Worm (Caenorhabditis elegans) whole organism, L2 larva: ENCODE measurements around the gene ZK418.5.

Source experiments
- F13H6.1 ChIP-seq: sonication (generic microtip); optimal IDR thresholded peaks from 2 replicates; lab custom pipeline; 2016; ENCODE audit warnings: missing genetic modification characterization, missing compliant biosample characterization
- R02D3.7 ChIP-seq: fragments of 150-350 bp; optimal IDR thresholded peaks from 2 replicates; lab custom pipeline; 2014; ENCODE audit warnings: missing biosample characterization, missing genetic modification characterization
- Y55F3AM.14 ChIP-seq: fragments of 200-800 bp; sonication (Bioruptor generic); optimal IDR thresholded peaks from 2 replicates; lab custom pipeline; 2018; ENCODE audit warnings: mild to moderate bottlenecking, missing genetic modification characterization, missing compliant biosample characterization
- aly-2 ChIP-seq: fragments of 150-350 bp; optimal IDR thresholded peaks from 2 replicates; lab custom pipeline; 2014; ENCODE audit warnings: missing biosample characterization, missing genetic modification characterization
- blmp-1 ChIP-seq: sonication (generic microtip); optimal IDR thresholded peaks from 2 replicates; lab custom pipeline; 2017; ENCODE audit warnings: missing genetic modification characterization, mild to moderate bottlenecking, missing compliant biosample characterization, antibody characterized with exemption, moderate library complexity; ENCODE audit not compliant: insufficient read depth
- ceh-82 ChIP-seq: fragments of 150-350 bp; optimal IDR thresholded peaks from 2 replicates; lab custom pipeline; 2014; ENCODE audit warnings: missing biosample characterization, missing genetic modification characterization
- crh-2 ChIP-seq: sonication (generic microtip); optimal IDR thresholded peaks from 2 replicates; lab custom pipeline; 2017; ENCODE audit warnings: missing biosample characterization, missing genetic modification characterization
- dmd-4 ChIP-seq: sonication (generic microtip); optimal IDR thresholded peaks from 2 replicates; lab custom pipeline; 2017; ENCODE audit warnings: missing biosample characterization, missing genetic modification characterization
- elt-1 ChIP-seq: fragments of 150-350 bp; optimal IDR thresholded peaks from 2 replicates; lab custom pipeline; 2014; ENCODE audit warnings: missing biosample characterization, missing genetic modification characterization
- fos-1 ChIP-seq: fragments of 150-350 bp; optimal IDR thresholded peaks from 2 replicates; lab custom pipeline; 2014; ENCODE audit warnings: missing biosample characterization, missing genetic modification characterization
- gmeb-1 ChIP-seq: fragments of 150-350 bp; optimal IDR thresholded peaks from 2 replicates; lab custom pipeline; 2014; ENCODE audit warnings: missing biosample characterization, missing genetic modification characterization
- lin-13 ChIP-seq: fragments of 150-350 bp; optimal IDR thresholded peaks from 2 replicates; lab custom pipeline; 2014; ENCODE audit warnings: missing biosample characterization, missing genetic modification reagents, missing genetic modification characterization
- lsy-2 ChIP-seq, 2 experiments: fragments of 150-350 bp in 1 of 2; sonication (generic microtip) in 1 of 2; optimal IDR thresholded peaks; 2 replicates each; lab custom pipeline; 2014 to 2017; ENCODE audit warnings: missing biosample characterization in 2 of 2, missing genetic modification characterization in 2 of 2
- mdl-1 ChIP-seq, 2 experiments: fragments of 150-350 bp in 1 of 2; sonication (generic microtip) in 1 of 2; optimal IDR thresholded peaks; 2 replicates each; lab custom pipeline; 2017; ENCODE audit warnings: missing biosample characterization in 2 of 2, missing genetic modification characterization in 2 of 2
- nhr-11 ChIP-seq: fragments of 150-350 bp; optimal IDR thresholded peaks from 2 replicates; lab custom pipeline; 2014; ENCODE audit warnings: missing biosample characterization, missing genetic modification characterization
- nhr-21 ChIP-seq: fragments of 150-350 bp; optimal IDR thresholded peaks from 2 replicates; lab custom pipeline; 2014; ENCODE audit warnings: missing biosample characterization, missing genetic modification characterization
- nhr-237 ChIP-seq: fragments of 150-350 bp; optimal IDR thresholded peaks from 2 replicates; lab custom pipeline; 2014; ENCODE audit warnings: missing biosample characterization, missing genetic modification characterization
- nhr-25 ChIP-seq: fragments of 150-350 bp; sonication (generic microtip); optimal IDR thresholded peaks from 3 replicates; lab custom pipeline; 2014; ENCODE audit warnings: missing biosample characterization, missing genetic modification characterization
- nhr-6 ChIP-seq: fragments of 150-350 bp; optimal IDR thresholded peaks from 2 replicates; lab custom pipeline; 2014; ENCODE audit warnings: missing biosample characterization, missing genetic modification characterization
- nhr-77 ChIP-seq: fragments of 150-350 bp; optimal IDR thresholded peaks from 2 replicates; lab custom pipeline; 2014; ENCODE audit warnings: missing biosample characterization, missing genetic modification characterization
- peb-1 ChIP-seq: fragments of 150-350 bp; optimal IDR thresholded peaks from 2 replicates; lab custom pipeline; 2014; ENCODE audit warnings: missing biosample characterization, missing genetic modification characterization
- skn-1 ChIP-seq: sonication (generic microtip); optimal IDR thresholded peaks from 2 replicates; lab custom pipeline; 2017; ENCODE audit warnings: missing biosample characterization, missing genetic modification characterization
- sma-9 ChIP-seq, 2 experiments: fragments of 150-350 bp in 1 of 2; sonication (generic microtip) in 1 of 2; optimal IDR thresholded peaks; 2 replicates each; lab custom pipeline; 2014 to 2016; ENCODE audit warnings: missing genetic modification characterization in 2 of 2, mild to moderate bottlenecking in 1 of 2, missing biosample characterization in 1 of 2, missing compliant biosample characterization in 1 of 2, missing genetic modification reagents in 1 of 2, moderate library complexity in 1 of 2
- snpc-4 ChIP-seq: fragments of 150-350 bp; optimal IDR thresholded peaks from 2 replicates; lab custom pipeline; 2014; ENCODE audit warnings: missing biosample characterization, missing genetic modification characterization
- unc-55 ChIP-seq: fragments of 150-350 bp; sonication (generic microtip); optimal IDR thresholded peaks from 3 replicates; lab custom pipeline; 2014; ENCODE audit warnings: missing biosample characterization, missing genetic modification reagents, missing genetic modification characterization
- zag-1 ChIP-seq: fragments of 150-350 bp; optimal IDR thresholded peaks from 2 replicates; lab custom pipeline; 2014; ENCODE audit warnings: missing biosample characterization, missing genetic modification characterization
- ztf-1 ChIP-seq: fragments of 200-800 bp; sonication (Bioruptor generic); conservative IDR thresholded peaks from 2 replicates; pipeline ENCODE4 v1.3.6; 2022; ENCODE audit warnings: missing genetic modification characterization, missing compliant biosample characterization
- ztf-11 ChIP-seq: sonication (generic microtip); optimal IDR thresholded peaks from 2 replicates; lab custom pipeline; 2017; ENCODE audit warnings: missing biosample characterization, missing genetic modification characterization
- ztf-4 ChIP-seq: fragments of 150-350 bp; optimal IDR thresholded peaks from 2 replicates; lab custom pipeline; 2014; ENCODE audit warnings: missing biosample characterization, missing genetic modification characterization

ZK418.5 gene

DNA sequence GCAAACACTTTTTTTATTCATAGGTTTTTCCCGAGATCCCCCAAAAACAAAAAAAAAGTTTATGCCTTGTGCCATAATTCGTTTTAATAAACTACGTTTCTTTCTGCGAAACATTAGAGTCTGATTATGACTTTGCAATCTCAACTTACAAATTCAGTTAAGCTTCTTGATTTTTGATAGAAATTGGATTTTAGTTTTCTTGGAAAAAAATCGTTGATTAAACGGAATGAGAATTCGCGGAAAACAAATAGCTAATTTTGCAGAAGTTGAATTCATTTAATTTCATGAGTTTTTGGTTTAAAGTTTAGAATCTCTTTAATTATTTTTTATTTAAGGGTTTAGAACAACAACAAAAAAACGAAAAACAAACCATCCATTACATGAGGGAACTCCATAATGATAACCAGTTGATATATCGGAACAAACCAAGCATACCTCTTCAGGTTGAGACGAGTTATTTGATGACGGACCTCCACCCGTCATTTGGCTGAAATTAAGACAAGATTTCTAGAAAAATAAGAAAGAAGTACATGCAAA, 41.4 kb upstream of the ZK418.5 start, which contains the start of gene nhr-10:
TSS of gene nhr-10 (minus strand) at position 487 of the 537 bp plus-strand sequence.
- TF ChIP-seq nhr-21 (tag; lab: Kevin White, UChicago) (peak; percentile 81), Y55F3AM.14 (GFP tag; lab: Kevin White, UChicago) (no peak), peb-1 (tag; lab: Kevin White, UChicago) (no peak), sma-9 (GFP tag; optimal IDR thresholded peaks at IDR 0.05; lab: Kevin White, UChicago) (peak; percentile 37), sma-9 (tag; optimal IDR thresholded peaks at IDR 0.05; lab: Kevin White, UChicago) (no peak), lsy-2 (tag; optimal IDR thresholded peaks at IDR 0.05; lab: Kevin White, UChicago) (peak in 1 of 2 experiments; percentile 40), dmd-4 (tag; lab: Kevin White, UChicago) (peak; percentile 61), zag-1 (tag; lab: Kevin White, UChicago) (no peak), ztf-1 (GFP tag; lab: Robert Waterston, UW) (no peak), ztf-4 (tag; lab: Kevin White, UChicago) (peak; percentile 13), nhr-77 (tag; lab: Kevin White, UChicago) (no peak), crh-2 (tag; lab: Kevin White, UChicago) (peak; percentile 11), nhr-237 (tag; lab: Kevin White, UChicago) (no peak), R02D3.7 (tag; lab: Kevin White, UChicago) (no peak)

DNA sequence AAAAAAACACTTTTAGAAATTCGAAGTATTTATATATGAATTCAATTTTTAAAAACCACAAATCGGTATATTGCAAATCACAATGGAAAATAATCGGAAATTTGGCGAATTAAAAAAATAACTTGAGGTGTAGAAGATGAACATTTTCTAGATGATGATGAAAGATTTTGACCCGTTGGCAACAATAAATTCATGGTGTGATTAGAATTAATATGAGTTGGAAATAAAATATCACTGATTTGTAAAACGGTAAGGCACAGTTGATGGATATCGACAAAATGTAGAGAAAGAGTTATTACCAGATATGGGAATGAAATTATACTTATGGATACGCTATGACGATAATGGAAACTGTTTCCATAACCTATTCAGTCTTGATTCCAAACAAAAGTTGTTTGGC, 38.6 kb upstream of the ZK418.5 start:
- TF ChIP-seq lin-13 (no peak), F13H6.1 (no peak), crh-2 (tag; lab: Kevin White, UChicago) (no peak), mdl-1 (tag; optimal IDR thresholded peaks at IDR 0.05; lab: Kevin White, UChicago) (no peak), blmp-1 (no peak), snpc-4 (tag; lab: Kevin White, UChicago) (no peak), nhr-11 (tag; lab: Kevin White, UChicago) (no peak), nhr-77 (tag; lab: Kevin White, UChicago) (no peak), nhr-237 (tag; lab: Kevin White, UChicago) (no peak), ceh-82 (no peak), Y55F3AM.14 (GFP tag; lab: Kevin White, UChicago) (no peak), lsy-2 (tag; optimal IDR thresholded peaks at IDR 0.05; lab: Kevin White, UChicago) (no peak), aly-2 (tag; lab: Kevin White, UChicago) (no peak)

DNA sequence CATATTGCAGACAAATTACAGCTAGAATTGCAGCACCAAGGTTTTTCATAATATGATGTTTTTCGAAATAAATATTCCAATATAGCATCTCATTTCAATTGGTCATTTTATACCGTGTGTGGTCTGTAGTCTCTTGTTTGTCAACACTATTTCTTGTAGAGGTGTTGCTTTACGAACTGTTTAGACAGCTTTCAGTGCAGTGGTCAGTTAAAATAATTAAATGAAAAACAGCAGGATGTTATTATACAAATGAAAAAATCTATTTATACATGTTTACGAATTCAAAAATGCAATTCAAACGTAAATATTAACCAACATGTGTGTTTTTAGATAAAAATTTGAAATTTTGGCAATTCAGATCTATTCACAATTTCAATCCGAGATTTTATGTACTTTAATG, 38.1 kb upstream of the ZK418.5 start, which contains the start of gene B0280.7:
TSS of gene B0280.7 (minus strand) at position 101 of the 400 bp plus-strand sequence.
- TF ChIP-seq nhr-25 (tag; lab: Kevin White, UChicago) (peak; percentile 9), unc-55 (GFP tag; lab: Kevin White, UChicago) (no peak)
- TF ChIP-seq, all 48 proteins: peak for 1

DNA sequence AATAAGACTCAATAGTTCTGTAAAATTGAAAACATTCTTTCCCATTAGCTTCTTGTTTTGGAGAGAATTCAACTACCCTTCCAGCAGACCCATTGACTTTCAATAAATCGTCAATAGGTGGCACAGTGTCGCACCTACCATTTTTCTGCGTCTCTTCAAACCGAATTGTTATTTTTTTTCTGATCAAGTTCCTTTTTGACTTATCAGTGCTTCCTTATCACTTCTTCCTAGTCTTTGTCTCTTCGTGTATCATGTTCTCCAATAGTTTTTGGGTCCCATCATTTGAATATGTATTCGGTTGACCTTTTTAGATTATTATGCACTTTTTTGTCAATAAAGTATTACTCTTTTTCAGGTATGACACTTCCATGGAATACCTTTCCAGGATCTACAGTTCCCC, 34.3 kb upstream of the ZK418.5 start, which contains the start of gene odd-1:
TSS of gene odd-1 (plus strand) at position 349 of the 400 bp plus-strand sequence.
- TF ChIP-seq fos-1 (tag; lab: Kevin White, UChicago) (peak; percentile 28), ztf-1 (GFP tag; lab: Robert Waterston, UW) (no peak)
- TF ChIP-seq, all 48 proteins: peak for 1

DNA sequence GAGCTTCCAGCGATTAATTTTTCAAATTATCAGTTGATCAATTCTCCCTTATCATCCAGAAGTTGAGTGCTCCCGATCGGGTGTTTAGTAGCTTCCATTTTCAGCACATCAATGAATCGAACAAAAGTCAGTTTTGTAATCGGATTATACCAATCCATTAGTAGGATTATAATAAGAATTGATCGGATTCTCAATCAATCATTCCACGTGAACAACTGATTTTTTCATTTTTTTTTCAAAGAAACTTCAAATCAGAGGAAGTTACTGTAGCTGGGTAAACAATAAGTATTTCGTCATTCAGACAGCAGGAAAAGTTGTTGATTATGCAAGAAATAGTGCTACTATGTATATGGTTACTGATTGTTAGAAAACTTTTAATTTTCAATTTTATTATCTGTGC, 33.2 kb upstream of the ZK418.5 start:
- TF ChIP-seq nhr-25 (tag; lab: Kevin White, UChicago), result no peak
- TF ChIP-seq fos-1 (tag; lab: Kevin White, UChicago), result peak; percentile 43
- TF ChIP-seq, all 48 proteins: peak for 1

DNA sequence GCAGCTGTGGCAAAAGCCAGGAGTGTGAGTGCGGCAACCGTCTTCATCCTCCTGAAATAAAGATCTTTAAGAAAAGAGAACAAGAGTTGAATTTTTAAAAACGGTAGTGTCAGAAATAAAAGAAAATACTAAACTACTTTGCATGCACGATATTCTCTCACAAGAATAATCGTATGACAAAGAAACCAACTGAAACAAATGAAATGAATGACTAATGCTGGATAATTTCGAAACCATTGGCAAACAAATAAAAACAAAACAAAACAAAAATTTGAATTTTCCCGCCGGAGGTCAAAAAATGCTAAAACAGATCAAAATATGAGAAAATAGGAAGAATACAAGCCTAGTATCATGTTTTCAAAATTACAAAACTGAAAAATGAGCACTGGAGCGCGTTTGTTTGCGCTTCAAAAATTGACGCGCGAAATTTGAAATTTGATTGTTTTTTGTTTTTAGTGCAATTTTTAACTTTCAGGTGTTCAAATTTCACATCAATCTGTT, 30.3 kb upstream of the ZK418.5 start, which contains the start of gene cpg-2:
TSS of gene cpg-2 (minus strand) at position 51 of the 501 bp plus-strand sequence.
- TF ChIP-seq ztf-11 (no peak), nhr-237 (tag; lab: Kevin White, UChicago) (no peak), gmeb-1 (tag; lab: Kevin White, UChicago) (no peak), R02D3.7 (tag; lab: Kevin White, UChicago) (no peak), skn-1 (no peak), unc-55 (GFP tag; lab: Kevin White, UChicago) (no peak), F13H6.1 (no peak), elt-1 (tag; lab: Kevin White, UChicago) (no peak), nhr-6 (tag; lab: Kevin White, UChicago) (no peak), dmd-4 (tag; lab: Kevin White, UChicago) (no peak), peb-1 (tag; lab: Kevin White, UChicago) (no peak), snpc-4 (tag; lab: Kevin White, UChicago) (no peak), fos-1 (tag; lab: Kevin White, UChicago) (no peak)
- TF ChIP-seq, all 48 proteins: peak for 0
